Worm (Caenorhabditis elegans) whole organism, L1 larva: ENCODE data around the gene ZK370.6.

Experiments
- C04F5.9 ChIP-seq: sonication (generic microtip); optimal IDR thresholded peaks from 2 replicates; lab custom pipeline; 2016; ENCODE audit warnings: missing genetic modification characterization, missing compliant biosample characterization
- C16A3.4 ChIP-seq: fragments of 150-350 bp; optimal IDR thresholded peaks from 2 replicates; lab custom pipeline; 2014; ENCODE audit warnings: missing biosample characterization, missing genetic modification characterization
- F16B12.6 ChIP-seq: fragments of 150-350 bp; optimal IDR thresholded peaks from 2 replicates; lab custom pipeline; 2014; ENCODE audit warnings: missing biosample characterization, missing genetic modification characterization
- Y116A8C.19 ChIP-seq: sonication (generic microtip); optimal IDR thresholded peaks from 2 replicates; lab custom pipeline; 2016; ENCODE audit warnings: missing compliant biosample characterization, missing genetic modification characterization, borderline replicate concordance
- alr-1 ChIP-seq: fragments of 200-800 bp; sonication (Bioruptor generic); optimal IDR thresholded peaks from 2 replicates; lab custom pipeline; 2018; ENCODE audit warnings: borderline replicate concordance, mild to moderate bottlenecking, missing genetic modification characterization, missing compliant biosample characterization
- aly-2 ChIP-seq: fragments of 150-350 bp; optimal IDR thresholded peaks from 2 replicates; lab custom pipeline; 2014; ENCODE audit warnings: missing biosample characterization, missing genetic modification characterization
- blmp-1 ChIP-seq: fragments of 150-350 bp; optimal IDR thresholded peaks from 2 replicates; lab custom pipeline; 2014; ENCODE audit warnings: missing biosample characterization, missing genetic modification characterization
- ceh-88 ChIP-seq: fragments of 200-800 bp; sonication (Bioruptor generic); IDR thresholded peaks from 2 replicates; pipeline ENCODE4 v1.3.6; 2022; ENCODE audit warnings: missing genetic modification characterization, missing compliant biosample characterization
- ceh-90 ChIP-seq: sonication (generic microtip); optimal IDR thresholded peaks from 2 replicates; lab custom pipeline; 2016; ENCODE audit warnings: missing genetic modification characterization, missing compliant biosample characterization
- ces-1 ChIP-seq: fragments of 150-350 bp; optimal IDR thresholded peaks from 2 replicates; lab custom pipeline; 2014; ENCODE audit warnings: missing biosample characterization, missing genetic modification reagents, missing genetic modification characterization
- dsc-1 ChIP-seq: sonication (generic microtip); optimal IDR thresholded peaks from 2 replicates; lab custom pipeline; 2016; ENCODE audit warnings: mild to moderate bottlenecking, missing genetic modification characterization, missing compliant biosample characterization
- efl-1 ChIP-seq, 4 experiments: fragments of 150-350 bp; optimal IDR thresholded peaks in 3 of 4; peaks in 1 of 4; 1 replicate in 1 of 4; 2 replicates in 3 of 4; lab custom pipeline; 2014; ENCODE audit warnings: missing biosample characterization in 2 of 4, missing genetic modification characterization in 2 of 4, missing genetic modification reagents in 2 of 4
- egl-13 ChIP-seq: sonication (generic microtip); optimal IDR thresholded peaks from 2 replicates; lab custom pipeline; 2016; ENCODE audit warnings: missing genotype, missing genetic modification reagents, missing genetic modification characterization, missing compliant biosample characterization
- egl-27 ChIP-seq, 2 experiments: fragments of 150-350 bp in 1 of 2; sonication (generic microtip); optimal IDR thresholded peaks; 3 replicates each; lab custom pipeline; 2017 to 2018; ENCODE audit warnings: missing biosample characterization in 2 of 2, missing genetic modification characterization in 2 of 2, missing genetic modification reagents in 2 of 2
- elt-2 ChIP-seq: sonication (generic microtip); optimal IDR thresholded peaks from 2 replicates; lab custom pipeline; 2016; ENCODE audit warnings: missing genetic modification characterization, mild to moderate bottlenecking, inconsistent platforms, missing compliant biosample characterization, missing genetic modification reagents
- elt-3 ChIP-seq, 6 experiments: fragments of 150-350 bp in 1 of 6; sonication (generic microtip); optimal IDR thresholded peaks; 2 replicates each; lab custom pipeline; 2017 to 2018; ENCODE audit warnings: missing biosample characterization in 6 of 6, missing genetic modification characterization in 6 of 6, inconsistent platforms in 1 of 6
- fkh-8 ChIP-seq: sonication (generic microtip); optimal IDR thresholded peaks from 2 replicates; lab custom pipeline; 2016; ENCODE audit warnings: mild to moderate bottlenecking, missing genetic modification characterization, missing compliant biosample characterization
- fos-1 ChIP-seq: fragments of 150-350 bp; optimal IDR thresholded peaks from 2 replicates; lab custom pipeline; 2014; ENCODE audit warnings: missing biosample characterization, missing genetic modification characterization
- grh-1 ChIP-seq: fragments of 200-800 bp; sonication (Bioruptor generic); IDR thresholded peaks from 2 replicates; pipeline ENCODE4 v1.3.6; 2022; ENCODE audit warnings: missing genetic modification reagents, missing genetic modification characterization, missing compliant biosample characterization
- hlh-17 ChIP-seq: fragments of 200-800 bp; sonication (Bioruptor generic); optimal IDR thresholded peaks from 2 replicates; lab custom pipeline; 2018; ENCODE audit warnings: missing genetic modification characterization, mild to moderate bottlenecking, missing compliant biosample characterization, moderate library complexity, borderline replicate concordance
- hpl-2 ChIP-seq: fragments of 150-350 bp; optimal IDR thresholded peaks from 2 replicates; lab custom pipeline; 2014; ENCODE audit warnings: missing biosample characterization, missing genetic modification reagents, missing genetic modification characterization
- irx-1 ChIP-seq: sonication (generic microtip); optimal IDR thresholded peaks from 2 replicates; lab custom pipeline; 2016; ENCODE audit warnings: missing genetic modification characterization, missing compliant biosample characterization
- isw-1 ChIP-seq: fragments of 200-800 bp; sonication (Bioruptor generic); IDR thresholded peaks from 2 replicates; pipeline ENCODE4 v1.3.6; 2022; ENCODE audit warnings: missing genetic modification characterization, missing compliant biosample characterization
- lin-13 ChIP-seq: fragments of 150-350 bp; optimal IDR thresholded peaks from 2 replicates; lab custom pipeline; 2014; ENCODE audit warnings: missing biosample characterization, missing genetic modification reagents, missing genetic modification characterization
- lin-14 ChIP-seq: fragments of 200-800 bp; sonication (Bioruptor generic); optimal IDR thresholded peaks from 2 replicates; lab custom pipeline; 2018; ENCODE audit warnings: mild to moderate bottlenecking, missing genetic modification characterization, moderate library complexity, missing compliant biosample characterization
- lin-15B ChIP-seq: fragments of 150-350 bp; sonication (generic microtip); optimal IDR thresholded peaks from 3 replicates; lab custom pipeline; 2014; ENCODE audit warnings: missing biosample characterization, missing genetic modification characterization
- lin-39 ChIP-seq: fragments of 150-350 bp; optimal IDR thresholded peaks from 2 replicates; lab custom pipeline; 2014; ENCODE audit warnings: missing biosample characterization, missing genetic modification reagents, missing genetic modification characterization
- lsy-2 ChIP-seq, 2 experiments: fragments of 150-350 bp; optimal IDR thresholded peaks; 2 replicates each; lab custom pipeline; 2014; ENCODE audit warnings: missing biosample characterization in 2 of 2, missing genetic modification characterization in 2 of 2
- mab-9 ChIP-seq: fragments of 200-800 bp; sonication (Bioruptor generic); IDR thresholded peaks from 2 replicates; pipeline ENCODE4 v1.3.6; 2022; ENCODE audit warnings: missing genetic modification reagents, missing genetic modification characterization, missing compliant biosample characterization
- mdl-1 ChIP-seq, 2 experiments: fragments of 150-350 bp; optimal IDR thresholded peaks; 2 replicates each; lab custom pipeline; 2014 to 2017; ENCODE audit warnings: missing biosample characterization in 2 of 2, missing genetic modification characterization in 2 of 2, inconsistent platforms in 1 of 2
- nhr-19 ChIP-seq: fragments of 200-800 bp; sonication (Bioruptor generic); conservative IDR thresholded peaks from 2 replicates; pipeline ENCODE4 v1.3.6; 2022; ENCODE audit warnings: missing genetic modification characterization, missing compliant biosample characterization
- nhr-20 ChIP-seq: sonication (generic microtip); optimal IDR thresholded peaks from 2 replicates; lab custom pipeline; 2016; ENCODE audit warnings: mild to moderate bottlenecking, missing genetic modification characterization, missing compliant biosample characterization
- nhr-28 ChIP-seq: fragments of 150-350 bp; optimal IDR thresholded peaks from 2 replicates; lab custom pipeline; 2014; ENCODE audit warnings: missing biosample characterization, missing genetic modification characterization
- nhr-71 ChIP-seq: sonication (generic microtip); optimal IDR thresholded peaks from 2 replicates; lab custom pipeline; 2016; ENCODE audit warnings: mild to moderate bottlenecking, missing genetic modification characterization, moderate library complexity, missing compliant biosample characterization
- nhr-76 ChIP-seq: sonication (generic microtip); optimal IDR thresholded peaks from 2 replicates; lab custom pipeline; 2017; ENCODE audit warnings: missing biosample characterization, missing genetic modification characterization
- nhr-77 ChIP-seq: fragments of 150-350 bp; optimal IDR thresholded peaks from 2 replicates; lab custom pipeline; 2014; ENCODE audit warnings: missing biosample characterization, missing genetic modification characterization
- nhr-84 ChIP-seq: sonication (generic microtip); optimal IDR thresholded peaks from 2 replicates; lab custom pipeline; 2017; ENCODE audit warnings: missing biosample characterization, missing genetic modification characterization
- nhr-90 ChIP-seq: sonication (generic microtip); optimal IDR thresholded peaks from 2 replicates; lab custom pipeline; 2016; ENCODE audit warnings: mild to moderate bottlenecking, missing genetic modification characterization, missing compliant biosample characterization; ENCODE audit not compliant: poor library complexity
- pag-3 ChIP-seq: sonication (generic microtip); optimal IDR thresholded peaks from 2 replicates; lab custom pipeline; 2017; ENCODE audit warnings: missing genetic modification characterization, mild to moderate bottlenecking, missing compliant biosample characterization, antibody characterized with exemption, borderline replicate concordance; ENCODE audit not compliant: insufficient read depth
- rnt-1 ChIP-seq: sonication (generic microtip); optimal IDR thresholded peaks from 2 replicates; lab custom pipeline; 2016; ENCODE audit warnings: mild to moderate bottlenecking, missing genetic modification characterization, moderate library complexity, missing compliant biosample characterization
- skn-1 ChIP-seq: fragments of 150-350 bp; optimal IDR thresholded peaks from 2 replicates; lab custom pipeline; 2014; ENCODE audit warnings: missing biosample characterization, missing genetic modification characterization
- snpc-4 ChIP-seq: fragments of 150-350 bp; optimal IDR thresholded peaks from 2 replicates; lab custom pipeline; 2014; ENCODE audit warnings: missing biosample characterization, missing genetic modification characterization
- sox-4 ChIP-seq: sonication (generic microtip); optimal IDR thresholded peaks from 2 replicates; lab custom pipeline; 2016; ENCODE audit warnings: missing genetic modification characterization, missing compliant biosample characterization
- sptf-1 ChIP-seq: fragments of 150-350 bp; optimal IDR thresholded peaks from 2 replicates; lab custom pipeline; 2014; ENCODE audit warnings: missing biosample characterization, missing genetic modification characterization
- tlp-1 ChIP-seq: fragments of 150-350 bp; optimal IDR thresholded peaks from 2 replicates; lab custom pipeline; 2014; ENCODE audit warnings: missing biosample characterization, missing genetic modification characterization
- unc-130 ChIP-seq: fragments of 150-350 bp; optimal IDR thresholded peaks from 2 replicates; lab custom pipeline; 2017; ENCODE audit warnings: missing biosample characterization, missing genetic modification characterization, inconsistent platforms
- unc-30 ChIP-seq: sonication (generic microtip); optimal IDR thresholded peaks from 2 replicates; lab custom pipeline; 2017; ENCODE audit warnings: missing biosample characterization, missing genetic modification characterization
- unc-62 ChIP-seq: fragments of 150-350 bp; optimal IDR thresholded peaks from 2 replicates; lab custom pipeline; 2014; ENCODE audit warnings: missing biosample characterization, missing genetic modification reagents, missing genetic modification characterization
- zip-4 ChIP-seq: fragments of 200-800 bp; sonication (Bioruptor generic); optimal IDR thresholded peaks from 2 replicates; lab custom pipeline; 2018; ENCODE audit warnings: mild to moderate bottlenecking, missing genetic modification characterization, moderate library complexity, missing compliant biosample characterization
- ztf-11 ChIP-seq, 2 experiments: sonication (generic microtip); optimal IDR thresholded peaks; 2 replicates each; lab custom pipeline; 2016 to 2017; ENCODE audit warnings: missing genetic modification characterization in 2 of 2, missing biosample characterization in 1 of 2, missing compliant biosample characterization in 1 of 2
- ztf-4 ChIP-seq: fragments of 150-350 bp; optimal IDR thresholded peaks from 2 replicates; lab custom pipeline; 2014; ENCODE audit warnings: missing biosample characterization, missing genetic modification characterization

ZK370.6 gene

ce11 chrIII:8741276-8741860, 2.3 kb downstream of the ZK370.6 start, which contains the start of gene pdhk-2 (continued):
- TF ChIP-seq ceh-88 (GFP tag; lab: Robert Waterston, UW), result peak; percentile 78
- TF ChIP-seq ztf-4 (tag; lab: Kevin White, UChicago), result peak; percentile 88
- no peak for TF ChIP-seq unc-62 (GFP tag; lab: Kevin White, UChicago)
- TF ChIP-seq lin-14 (GFP tag; lab: Kevin White, UChicago), result peak; percentile 95
- peak; percentile 85 for TF ChIP-seq elt-2 (tag; lab: Kevin White, UChicago)
- peak; percentile 97 for TF ChIP-seq C16A3.4 (tag; lab: Kevin White, UChicago)
- peak; percentile 66 for TF ChIP-seq F16B12.6 (tag; lab: Kevin White, UChicago)
- TF ChIP-seq isw-1 (GFP tag; lab: Robert Waterston, UW), result peak; percentile 92
- peak; percentile 52 for TF ChIP-seq ceh-90 (tag; lab: Kevin White, UChicago)
- TF ChIP-seq zip-4 (GFP tag; lab: Kevin White, UChicago), result peak; percentile 89
- TF ChIP-seq sox-4, result peak; percentile 81
- peak; percentile 97 to 100 for TF ChIP-seq efl-1 (optimal IDR thresholded peaks at IDR 0.05; lab: Kevin White, UChicago)
- peak; percentile 99 to 100 for TF ChIP-seq efl-1 (GFP tag; optimal IDR thresholded peaks at IDR 0.05 in 1 of 2; lab: Kevin White, UChicago)
- TF ChIP-seq nhr-90, result peak; percentile 97
- TF ChIP-seq aly-2 (tag; lab: Kevin White, UChicago), result peak; percentile 78
- no peak for TF ChIP-seq nhr-28 (tag; lab: Kevin White, UChicago)
- peak; percentile 68 for TF ChIP-seq mab-9 (GFP tag; lab: Robert Waterston, UW)
- no peak for TF ChIP-seq ces-1 (GFP tag; lab: Kevin White, UChicago)
- TF ChIP-seq rnt-1 (tag; lab: Kevin White, UChicago), result peak; percentile 97
- peak; percentile 85 for TF ChIP-seq nhr-77 (tag; lab: Kevin White, UChicago)
- peak; percentile 92 for TF ChIP-seq irx-1 (tag; lab: Kevin White, UChicago)
- TF ChIP-seq ztf-11 (tag; optimal IDR thresholded peaks at IDR 0.05; lab: Kevin White, UChicago), result peak in 1 of 2 experiments; percentile 84
- no peak for TF ChIP-seq hlh-17 (GFP tag; lab: Kevin White, UChicago)
- TF ChIP-seq nhr-19 (GFP tag; lab: Robert Waterston, UW), result peak; percentile 95
- no peak for TF ChIP-seq egl-27 (tag; optimal IDR thresholded peaks at IDR 0.05; lab: Kevin White, UChicago)
- peak in 1 of 2 experiments; percentile 85 for TF ChIP-seq mdl-1 (tag; optimal IDR thresholded peaks at IDR 0.05; lab: Kevin White, UChicago)
- peak; percentile 96 for TF ChIP-seq dsc-1 (tag; lab: Kevin White, UChicago)
- TF ChIP-seq tlp-1 (tag; lab: Kevin White, UChicago), result no peak
- TF ChIP-seq elt-3 (tag; optimal IDR thresholded peaks at IDR 0.05; lab: Kevin White, UChicago), result peak in 3 of 6 experiments; percentile 35 to 89 (median 88)
- no peak for TF ChIP-seq alr-1 (tag; lab: Kevin White, UChicago)
- TF ChIP-seq blmp-1, result peak; percentile 80
- peak; percentile 94 for TF ChIP-seq C04F5.9 (tag; lab: Kevin White, UChicago)
- TF ChIP-seq snpc-4, result peak; percentile 84
- TF ChIP-seq lin-15B (tag; lab: Kevin White, UChicago), result peak; percentile 90
- TF ChIP-seq grh-1, result peak; percentile 98
- peak; percentile 32 for TF ChIP-seq hpl-2
- TF ChIP-seq Y116A8C.19, result no peak
- no peak for TF ChIP-seq sptf-1
- peak; percentile 91 for TF ChIP-seq fkh-8
- peak; percentile 71 for TF ChIP-seq skn-1 (tag; lab: Kevin White, UChicago)
- TF ChIP-seq lin-13 (GFP tag; lab: Kevin White, UChicago), result peak; percentile 92
- TF ChIP-seq unc-130, result peak; percentile 80
- TF ChIP-seq unc-30 (tag; lab: Kevin White, UChicago), result no peak
- peak; percentile 95 for TF ChIP-seq lsy-2 (tag; optimal IDR thresholded peaks at IDR 0.05; lab: Kevin White, UChicago)
- TF ChIP-seq nhr-20 (tag; lab: Kevin White, UChicago), result peak; percentile 96
- TF ChIP-seq fos-1 (tag; lab: Kevin White, UChicago), result peak; percentile 86
- peak; percentile 98 for TF ChIP-seq nhr-71
- no peak for TF ChIP-seq pag-3 (tag; lab: Kevin White, UChicago)
- peak; percentile 93 for TF ChIP-seq egl-13 (tag; lab: Kevin White, UChicago)
- TF ChIP-seq nhr-84 (tag; lab: Kevin White, UChicago), result no peak
- no peak for TF ChIP-seq nhr-76
- TF ChIP-seq lin-39 (tag; lab: Kevin White, UChicago), result peak; percentile 94
